Fruit fly (Drosophila melanogaster): ENCODE measurements around the gene RhoL.
A peak's percentile ranks its signal among the peaks of the same experiment; 100 is the strongest.

The RhoL gene

dm6 chr3R:9456373-9456772, 46.0 kb downstream of the RhoL start, which contains the start of gene GstZ1 (continued):
- TF ChIP-seq CG10321 (GFP tag; IDR thresholded peaks at IDR 0.05) (no peak), CG2129 (GFP tag; IDR thresholded peaks at IDR 0.05; ENCODE audit: partially characterized antibody) (peak; percentile 38; the same call in 1 of the 2 replicates), CG10565 (GFP tag; optimal IDR thresholded peaks at IDR 0.05) (no peak), wor (GFP tag; IDR thresholded peaks at IDR 0.05) (no peak), BEAF-32 (GFP tag; optimal IDR thresholded peaks at IDR 0.05) (peak; percentile 72), HLH4C (GFP tag; IDR thresholded peaks at IDR 0.05; ENCODE audit: partially characterized antibody) (no peak; the same call in 2 of the 3 replicates), mld (GFP tag; IDR thresholded peaks at IDR 0.05; ENCODE audit: partially characterized antibody) (peak; percentile 64; the same call in 1 of the 3 replicates), CG1024 (GFP tag; IDR thresholded peaks at IDR 0.05) (no peak), onecut (GFP tag; IDR thresholded peaks at IDR 0.05) (no peak), Hand (GFP tag; optimal IDR thresholded peaks at IDR 0.05) (no peak), CG30431 (GFP tag; optimal IDR thresholded peaks at IDR 0.05) (no peak), CG18262 (tag; optimal IDR thresholded peaks at IDR 0.05) (peak; percentile 15), so (GFP tag; IDR thresholded peaks at IDR 0.05) (no peak), sd (tag; optimal IDR thresholded peaks at IDR 0.05) (no peak), CG11504 (tag; optimal IDR thresholded peaks at IDR 0.05) (no peak), knrl (GFP tag; IDR thresholded peaks at IDR 0.05; ENCODE audit: partially characterized antibody) (peak; percentile 56; the same call in 1 of the 3 replicates), BtbVII (GFP tag; optimal IDR thresholded peaks at IDR 0.05) (no peak), CG3995 (GFP tag; optimal IDR thresholded peaks at IDR 0.05) (peak; percentile 94), CkIIα-i1 (GFP tag; IDR thresholded peaks at IDR 0.05) (no peak), pzg (GFP tag; optimal IDR thresholded peaks at IDR 0.05) (peak; percentile 33), insv (GFP tag; optimal IDR thresholded peaks at IDR 0.05) (peak; percentile 70 to 97), zen (tag; optimal IDR thresholded peaks at IDR 0.05) (no peak), Awh (GFP tag; IDR thresholded peaks at IDR 0.05) (no peak), inv (GFP tag; IDR thresholded peaks at IDR 0.05; ENCODE audit: partially characterized antibody) (peak; percentile 40; the same call in 1 of the 2 replicates), CG7987 (GFP tag; optimal IDR thresholded peaks at IDR 0.05) (no peak), ase (GFP tag; IDR thresholded peaks at IDR 0.05) (no peak), tio (GFP tag; optimal IDR thresholded peaks at IDR 0.05) (no peak), CG34224 (GFP tag; IDR thresholded peaks at IDR 0.05; ENCODE audit: partially characterized antibody) (peak; percentile 82), jumu (GFP tag; optimal IDR thresholded peaks at IDR 0.05) (no peak), crp (GFP tag; optimal IDR thresholded peaks at IDR 0.05) (peak; percentile 4 to 83), maf-S (GFP tag; optimal IDR thresholded peaks at IDR 0.05) (no peak), chinmo (GFP tag; IDR thresholded peaks at IDR 0.05; ENCODE audit: partially characterized antibody) (peak; percentile 88; the same call in 3 of the 4 replicates), CG12104 (GFP tag; optimal IDR thresholded peaks at IDR 0.05) (no peak), CG17829 (tag; optimal IDR thresholded peaks at IDR 0.05) (no peak), Lhr (GFP tag; optimal IDR thresholded peaks at IDR 0.05) (no peak), CG15269 (tag; optimal IDR thresholded peaks at IDR 0.05) (no peak), CG15696 (tag; optimal IDR thresholded peaks at IDR 0.05) (no peak), CG7745 (tag; optimal IDR thresholded peaks at IDR 0.05) (no peak), CG2202 (tag; optimal IDR thresholded peaks at IDR 0.05) (no peak), stwl (tag; optimal IDR thresholded peaks at IDR 0.05) (peak; percentile 61), vnd (GFP tag; IDR thresholded peaks at IDR 0.05; ENCODE audit: partially characterized antibody) (0 out of 3 replicates have a peak, but pooled peaks have one; percentile 33), CG2116 (GFP tag; optimal IDR thresholded peaks at IDR 0.05) (peak; percentile 16), prd (optimal IDR thresholded peaks at IDR 0.05) (no peak), prd (GFP tag; IDR thresholded peaks at IDR 0.05) (no peak), MTF-1 (GFP tag; optimal IDR thresholded peaks at IDR 0.05; ENCODE audit: borderline replicate concordance) (no peak), grn (GFP tag; optimal IDR thresholded peaks at IDR 0.05) (peak; percentile 49), CG1602 (GFP tag; optimal IDR thresholded peaks at IDR 0.05) (no peak), CG18011 (GFP tag; optimal IDR thresholded peaks at IDR 0.05) (no peak), CG4282 (GFP tag; optimal IDR thresholded peaks at IDR 0.05) (no peak)
